Fruit fly (Drosophila melanogaster) whole organism, embryonic: ENCODE data around the gene CG7912.

Experiments used
- BEAF-32 ChIP-seq: fragments of 200-800 bp; sonication (Bioruptor generic); optimal IDR thresholded peaks from 3 replicates; lab custom pipeline; 2017; ENCODE audit warnings: missing biosample characterization, missing genetic modification characterization, mild to moderate bottlenecking, moderate library complexity, missing genetic modification reagents
- BtbVII ChIP-seq: fragments of 200-800 bp; sonication (Bioruptor generic); optimal IDR thresholded peaks from 3 replicates; lab custom pipeline; 2017; ENCODE audit warnings: missing biosample characterization, mild to moderate bottlenecking, missing genetic modification characterization
- CG10147 ChIP-seq: fragments of 200-800 bp; sonication (Bioruptor generic); optimal IDR thresholded peaks from 2 replicates; lab custom pipeline; 2019; ENCODE audit warnings: missing biosample characterization, mild to moderate bottlenecking, missing genetic modification characterization, moderate library complexity
- CG11456 ChIP-seq: fragments of 200-800 bp; sonication (Bioruptor generic); IDR thresholded peaks from 3 replicates; pipeline ENCODE4 v1.3.6; 2022; ENCODE audit warnings: missing biosample characterization, missing genetic modification characterization
- CG12219 ChIP-seq: fragments of 200-800 bp; sonication (Bioruptor generic); optimal IDR thresholded peaks from 3 replicates; lab custom pipeline; 2018; ENCODE audit warnings: missing biosample characterization, mild to moderate bottlenecking, missing genetic modification characterization
- CG12659 ChIP-seq: fragments of 200-800 bp; sonication (Bioruptor generic); optimal IDR thresholded peaks from 3 replicates; lab custom pipeline; 2017; ENCODE audit warnings: mild to moderate bottlenecking, missing biosample characterization, missing genetic modification reagents, missing genetic modification characterization
- CG16779 ChIP-seq: fragments of 200-800 bp; sonication (Bioruptor generic); IDR thresholded peaks from 2 replicates; pipeline ENCODE4 v1.3.6; 2022; ENCODE audit warnings: missing biosample characterization, missing genetic modification characterization
- CG16813 ChIP-seq: fragments of 200-800 bp; sonication (Bioruptor generic); IDR thresholded peaks from 3 replicates; pipeline ENCODE4 v1.3.6; 2022; ENCODE audit warnings: missing biosample characterization, missing genetic modification characterization; ENCODE audit not compliant: partially characterized antibody
- CG17328 ChIP-seq: fragments of 200-800 bp; sonication (Bioruptor generic); IDR thresholded peaks from 2 replicates; pipeline ENCODE4 v1.3.6; 2022; ENCODE audit warnings: missing biosample characterization, missing genetic modification characterization
- CG17385 ChIP-seq: fragments of 200-800 bp; sonication (Bioruptor generic); optimal IDR thresholded peaks from 3 replicates; lab custom pipeline; 2018; ENCODE audit warnings: missing biosample characterization, mild to moderate bottlenecking, missing genetic modification characterization
- CG3407 ChIP-seq: fragments of 200-800 bp; sonication (Bioruptor generic); optimal IDR thresholded peaks from 2 replicates; lab custom pipeline; 2018; ENCODE audit warnings: missing biosample characterization, mild to moderate bottlenecking, missing genetic modification characterization
- CG34376 ChIP-seq: fragments of 200-800 bp; sonication (Bioruptor generic); optimal IDR thresholded peaks from 2 replicates; lab custom pipeline; 2018; ENCODE audit warnings: missing biosample characterization, mild to moderate bottlenecking, missing genetic modification characterization
- CG4282 ChIP-seq: fragments of 200-800 bp; sonication (Bioruptor generic); optimal IDR thresholded peaks from 2 replicates; lab custom pipeline; 2016; ENCODE audit warnings: missing biosample characterization, missing genetic modification characterization
- CG4707 ChIP-seq: fragments of 200-800 bp; sonication (Bioruptor generic); optimal IDR thresholded peaks from 2 replicates; lab custom pipeline; 2018; ENCODE audit warnings: missing biosample characterization, mild to moderate bottlenecking, missing genetic modification characterization, moderate library complexity
- CG6683 ChIP-seq: fragments of 200-800 bp; sonication (Bioruptor generic); optimal IDR thresholded peaks from 2 replicates; lab custom pipeline; 2017; ENCODE audit warnings: missing biosample characterization, mild to moderate bottlenecking, missing genetic modification characterization, missing genetic modification reagents
- CG9727 ChIP-seq: fragments of 200-800 bp; sonication (Bioruptor generic); optimal IDR thresholded peaks from 3 replicates; lab custom pipeline; 2017; ENCODE audit warnings: missing biosample characterization, mild to moderate bottlenecking, missing genetic modification characterization
- CG9876 ChIP-seq: fragments of 200-800 bp; sonication (Bioruptor generic); optimal IDR thresholded peaks from 2 replicates; lab custom pipeline; 2016; ENCODE audit warnings: missing biosample characterization, missing genetic modification characterization
- Dbx ChIP-seq: fragments of 200-800 bp; sonication (Bioruptor generic); IDR thresholded peaks from 3 replicates; pipeline ENCODE4 v1.3.6; 2022; ENCODE audit warnings: missing biosample characterization, missing genetic modification characterization
- Dip2 ChIP-seq: fragments of 200-800 bp; sonication (Bioruptor generic); IDR thresholded peaks from 2 replicates; pipeline ENCODE4 v1.3.6; 2022; ENCODE audit warnings: missing biosample characterization, missing genetic modification characterization
- Doc3 ChIP-seq: fragments of 200-800 bp; sonication (Bioruptor generic); IDR thresholded peaks from 3 replicates; pipeline ENCODE4 v1.3.6; 2022; ENCODE audit warnings: missing biosample characterization, missing genetic modification characterization; ENCODE audit not compliant: partially characterized antibody
- GATAe ChIP-seq: fragments of 200-800 bp; sonication (Bioruptor generic); conservative IDR thresholded peaks from 2 replicates; pipeline ENCODE4 v1.3.6; 2022; ENCODE audit warnings: missing biosample characterization, missing genetic modification characterization
- HLHmδ ChIP-seq: fragments of 200-800 bp; sonication (Bioruptor generic); optimal IDR thresholded peaks from 2 replicates; lab custom pipeline; 2018; ENCODE audit warnings: missing biosample characterization, mild to moderate bottlenecking, missing genetic modification characterization, moderate library complexity
- Hand ChIP-seq: fragments of 200-800 bp; sonication (Bioruptor generic); optimal IDR thresholded peaks from 2 replicates; lab custom pipeline; 2017; ENCODE audit warnings: mild to moderate bottlenecking, missing biosample characterization, missing genetic modification reagents, missing genetic modification characterization
- Jarid2 ChIP-seq: fragments of 200-800 bp; sonication (Bioruptor generic); optimal IDR thresholded peaks from 3 replicates; lab custom pipeline; 2017; ENCODE audit warnings: mild to moderate bottlenecking, missing biosample characterization, missing genetic modification reagents, missing genetic modification characterization
- NFAT ChIP-seq: fragments of 200-800 bp; sonication (Bioruptor generic); IDR thresholded peaks from 2 replicates; pipeline ENCODE4 v1.3.6; 2022; ENCODE audit warnings: missing biosample characterization, missing genetic modification characterization
- Scr ChIP-seq: fragments of 200-800 bp; sonication (Bioruptor generic); IDR thresholded peaks from 2 replicates; pipeline ENCODE4 v1.3.6; 2022; ENCODE audit warnings: missing biosample characterization, missing genetic modification characterization; ENCODE audit not compliant: partially characterized antibody
- Spps ChIP-seq: fragments of 200-800 bp; sonication (Bioruptor generic); optimal IDR thresholded peaks from 2 replicates; lab custom pipeline; 2018; ENCODE audit warnings: missing biosample characterization, mild to moderate bottlenecking, missing genetic modification characterization
- Sry-δ ChIP-seq: fragments of 200-800 bp; sonication (Bioruptor generic); optimal IDR thresholded peaks from 2 replicates; lab custom pipeline; 2016; ENCODE audit warnings: missing biosample characterization, missing genetic modification characterization
- Ssrp ChIP-seq: fragments of 200-800 bp; sonication (Bioruptor generic); optimal IDR thresholded peaks from 2 replicates; lab custom pipeline; 2018; ENCODE audit warnings: missing biosample characterization, mild to moderate bottlenecking, missing genetic modification characterization, moderate library complexity
- Stat92E ChIP-seq, 3 experiments: fragments of >200 bp in 2 of 3; fragments of 200-800 bp in 1 of 3; sonication (Bioruptor generic) in 1 of 3; optimal IDR thresholded peaks; 2 replicates each; lab custom pipeline; 2017 to 2019; ENCODE audit warnings: missing biosample characterization in 3 of 3, missing genetic modification characterization in 3 of 3, mild to moderate bottlenecking in 1 of 3, moderate library complexity in 1 of 3
- al ChIP-seq: fragments of 200-800 bp; sonication (Bioruptor generic); IDR thresholded peaks from 2 replicates; pipeline ENCODE4 v1.3.6; 2022; ENCODE audit warnings: missing biosample characterization, missing genetic modification characterization
- ato ChIP-seq: fragments of 200-800 bp; sonication (Bioruptor generic); IDR thresholded peaks from 2 replicates; pipeline ENCODE4 v1.3.6; 2022; ENCODE audit warnings: missing biosample characterization, missing genetic modification characterization; ENCODE audit not compliant: partially characterized antibody
- bigmax ChIP-seq: fragments of 200-800 bp; sonication (Bioruptor generic); optimal IDR thresholded peaks from 2 replicates; lab custom pipeline; 2018; ENCODE audit warnings: missing biosample characterization, mild to moderate bottlenecking, missing genetic modification characterization
- btn ChIP-seq: fragments of 200-800 bp; sonication (Bioruptor generic); optimal IDR thresholded peaks from 2 replicates; lab custom pipeline; 2016; ENCODE audit warnings: missing biosample characterization, missing genetic modification characterization
- gt ChIP-seq: fragments of 200-800 bp; sonication (Bioruptor generic); IDR thresholded peaks from 2 replicates; pipeline ENCODE4 v1.3.6; 2022; ENCODE audit warnings: missing biosample characterization, missing genetic modification characterization
- jigr1 ChIP-seq: fragments of 200-800 bp; sonication (Bioruptor generic); IDR thresholded peaks from 3 replicates; pipeline ENCODE4 v1.3.6; 2022; ENCODE audit warnings: missing biosample characterization, missing genetic modification characterization
- klu ChIP-seq: fragments of 200-800 bp; sonication (Bioruptor generic); IDR thresholded peaks from 2 replicates; pipeline ENCODE4 v1.3.6; 2022; ENCODE audit warnings: missing biosample characterization, missing genetic modification characterization
- lov ChIP-seq, 2 experiments: fragments of 200-800 bp in 1 of 2; fragments of >200 bp in 1 of 2; sonication (Bioruptor generic) in 1 of 2; IDR thresholded peaks in 1 of 2; optimal IDR thresholded peaks in 1 of 2; 2 replicates in 1 of 2; 3 replicates in 1 of 2; pipeline versions ENCODE4 v1.3.6 to Lab custom; 2017 to 2022; ENCODE audit warnings: missing biosample characterization in 1 of 2, missing genetic modification characterization in 1 of 2
- maf-S ChIP-seq: fragments of 200-800 bp; sonication (Bioruptor generic); optimal IDR thresholded peaks from 2 replicates; lab custom pipeline; 2016; ENCODE audit warnings: missing biosample characterization, missing genetic modification characterization
- oc ChIP-seq: fragments of 200-800 bp; sonication (Bioruptor generic); optimal IDR thresholded peaks from 2 replicates; lab custom pipeline; 2018; ENCODE audit warnings: missing biosample characterization, mild to moderate bottlenecking, missing genetic modification characterization, moderate library complexity
- psq ChIP-seq: fragments of 200-800 bp; sonication (Bioruptor generic); optimal IDR thresholded peaks from 2 replicates; lab custom pipeline; 2017; ENCODE audit warnings: missing biosample characterization, missing genetic modification characterization
- pzg ChIP-seq: fragments of 200-800 bp; sonication (Bioruptor generic); optimal IDR thresholded peaks from 3 replicates; lab custom pipeline; 2018; ENCODE audit warnings: missing biosample characterization, mild to moderate bottlenecking, missing genetic modification characterization, moderate library complexity
- row ChIP-seq: fragments of 200-800 bp; sonication (Bioruptor generic); IDR thresholded peaks from 3 replicates; pipeline ENCODE4 v1.3.6; 2022; ENCODE audit warnings: missing biosample characterization, missing genetic modification characterization
- sens ChIP-seq: fragments of 200-800 bp; sonication (Bioruptor generic); peaks from one replicate; lab custom pipeline; 2016; ENCODE audit warnings: missing biosample characterization, missing genetic modification characterization
- so ChIP-seq: fragments of 200-800 bp; sonication (Bioruptor generic); IDR thresholded peaks from 3 replicates; pipeline ENCODE4 v1.3.6; 2022; ENCODE audit warnings: missing biosample characterization, missing genetic modification characterization
- sug ChIP-seq: fragments of 200-800 bp; optimal IDR thresholded peaks from 2 replicates; lab custom pipeline; 2019; ENCODE audit warnings: missing biosample characterization, mild to moderate bottlenecking, missing genetic modification characterization, moderate library complexity
- wor ChIP-seq: fragments of 200-800 bp; sonication (Bioruptor generic); IDR thresholded peaks from 2 replicates; pipeline ENCODE4 v1.3.6; 2022; ENCODE audit warnings: missing biosample characterization, missing genetic modification characterization

The CG7912 gene

DNA sequence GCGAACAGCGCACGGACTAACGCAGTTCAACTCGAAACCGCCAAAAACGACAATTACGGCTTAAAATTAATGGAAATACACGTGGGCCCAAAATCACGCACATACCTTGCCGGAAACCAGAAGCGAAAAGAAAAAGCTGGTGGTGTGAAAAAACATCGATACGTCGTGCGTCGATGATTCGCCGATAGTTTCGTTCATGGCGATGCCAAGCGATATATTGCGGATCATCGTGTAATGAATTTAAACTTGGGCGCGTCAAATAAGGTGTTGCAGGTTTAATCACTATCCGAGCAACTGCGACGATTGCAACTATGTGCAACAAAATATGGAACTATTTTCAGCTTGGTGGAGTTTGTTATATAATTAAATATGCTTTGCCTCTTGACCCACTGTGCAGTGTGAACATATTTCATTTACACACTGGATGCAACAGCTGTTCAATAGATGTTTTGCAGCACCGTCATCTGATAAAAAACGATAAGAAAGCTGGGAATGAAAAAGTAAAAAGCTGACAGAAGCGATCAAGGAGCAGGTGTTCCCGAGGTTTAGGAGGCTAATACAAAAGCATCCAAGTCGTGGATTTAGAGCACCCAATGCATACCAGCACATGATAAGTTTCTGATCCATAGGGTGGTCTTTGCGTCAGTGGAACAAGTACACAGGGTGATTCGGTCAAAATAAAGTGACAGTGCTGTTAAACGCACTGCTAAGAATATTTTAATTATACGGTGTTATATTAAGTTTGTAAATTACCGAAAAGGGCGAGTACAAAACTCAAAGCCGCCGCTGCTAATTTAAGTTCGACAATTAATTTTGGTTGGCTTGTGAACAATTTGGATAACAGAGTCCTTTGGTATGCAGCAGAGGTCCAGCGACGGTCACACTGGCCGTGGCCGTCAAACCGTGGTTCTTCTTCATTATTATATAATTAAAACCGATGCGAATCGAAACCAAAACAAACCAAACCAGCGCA, 37.3 kb upstream of the CG7912 start, which contains the start of the genes RpL32 and CG7943 (continued):
- TF ChIP-seq CG9876 (GFP tag; lab: Kevin White, UChicago): peak; percentile 97
- peak; percentile 87 for TF ChIP-seq CG16779 (GFP tag; lab: Robert Waterston, UW)
- peak; percentile 90 for TF ChIP-seq CG10147
- TF ChIP-seq CG9727 (GFP tag; lab: Kevin White, UChicago): peak; percentile 97
- TF ChIP-seq NFAT (GFP tag; lab: Robert Waterston, UW): no peak; the same call in 1 of the 2 replicates
- peak; percentile 74 for TF ChIP-seq btn
- peak; percentile 82 for TF ChIP-seq HLHmδ (GFP tag; lab: Kevin White, UChicago)
- peak; percentile 83 for TF ChIP-seq jigr1 (GFP tag; lab: Robert Waterston, UW)
- peak; percentile 100 for TF ChIP-seq CG16813 (GFP tag; lab: Robert Waterston, UW)
- TF ChIP-seq lov (optimal IDR thresholded peaks at IDR 0.05; lab: Kevin White, UChicago): no peak
- peak; percentile 94 for TF ChIP-seq lov (GFP tag; IDR thresholded peaks at IDR 0.05; lab: Robert Waterston, UW)
- peak; percentile 80 for TF ChIP-seq GATAe
- TF ChIP-seq Jarid2: peak; percentile 85
- peak; percentile 92 for TF ChIP-seq pzg (GFP tag; lab: Kevin White, UChicago)
- TF ChIP-seq oc (tag; lab: Kevin White, UChicago): peak; percentile 81
- peak; percentile 95 for TF ChIP-seq al
- peak; percentile 82 for TF ChIP-seq Ssrp (tag; lab: Kevin White, UChicago)
- TF ChIP-seq CG17385 (GFP tag; lab: Kevin White, UChicago): peak; percentile 86
- peak; percentile 98 for TF ChIP-seq so (GFP tag; lab: Robert Waterston, UW)
- TF ChIP-seq CG12659 (GFP tag; lab: Kevin White, UChicago): peak; percentile 94
- peak; percentile 69 for TF ChIP-seq Dip2 (GFP tag; lab: Robert Waterston, UW)
- TF ChIP-seq BtbVII (GFP tag; lab: Kevin White, UChicago): peak; percentile 92
- TF ChIP-seq bigmax (GFP tag; lab: Kevin White, UChicago): peak; percentile 81
- peak; percentile 97 for TF ChIP-seq sens (GFP tag; lab: Kevin White, UChicago)
- peak; percentile 100 for TF ChIP-seq Scr
- TF ChIP-seq CG4282: peak; percentile 94
- TF ChIP-seq klu (GFP tag; lab: Robert Waterston, UW): peak; percentile 88
- peak; percentile 92 for TF ChIP-seq CG17328
- peak; percentile 82 for TF ChIP-seq wor (GFP tag; lab: Robert Waterston, UW)
- TF ChIP-seq CG6683 (GFP tag; lab: Kevin White, UChicago): peak; percentile 84
- TF ChIP-seq ato (GFP tag; lab: Robert Waterston, UW): peak; percentile 100
- TF ChIP-seq sug (tag; lab: Kevin White, UChicago): peak; percentile 95
- peak; percentile 100 for TF ChIP-seq Sry-δ (GFP tag; lab: Kevin White, UChicago)
- peak; percentile 62 for TF ChIP-seq psq (GFP tag; lab: Kevin White, UChicago)
- peak; percentile 80 for TF ChIP-seq CG4707
- TF ChIP-seq Spps (tag; lab: Kevin White, UChicago): peak; percentile 77
- TF ChIP-seq CG12219 (GFP tag; lab: Kevin White, UChicago): peak; percentile 77
- peak; percentile 100 for TF ChIP-seq Doc3 (GFP tag; lab: Robert Waterston, UW)
- no peak for TF ChIP-seq Stat92E (GFP tag; optimal IDR thresholded peaks at IDR 0.05; lab: Kevin White, UChicago)
- TF ChIP-seq gt (GFP tag; lab: Robert Waterston, UW): peak; percentile 82
- TF ChIP-seq BEAF-32 (GFP tag; lab: Kevin White, UChicago): peak; percentile 100
- peak; percentile 96 for TF ChIP-seq row (GFP tag; lab: Robert Waterston, UW)
- peak; percentile 96 for TF ChIP-seq CG11456 (GFP tag; lab: Robert Waterston, UW)
- TF ChIP-seq maf-S: peak; percentile 92
- peak; percentile 98 for TF ChIP-seq Dbx (GFP tag; lab: Robert Waterston, UW)
- peak; percentile 70 for TF ChIP-seq Hand (GFP tag; lab: Kevin White, UChicago)
- peak; percentile 81 for TF ChIP-seq CG3407 (GFP tag; lab: Kevin White, UChicago)
- peak; percentile 99 for TF ChIP-seq CG34376 (GFP tag; lab: Kevin White, UChicago)
